Worm (Caenorhabditis elegans) whole organism, L2 larva: Measurements from ENCODE around the gene dyf-7.

Experiments used
- C34F6.9 ChIP-seq: fragments of 150-350 bp; optimal IDR thresholded peaks from 2 replicates; lab custom pipeline; 2014; ENCODE audit warnings: missing biosample characterization, missing genetic modification characterization
- F13H6.1 ChIP-seq: sonication (generic microtip); optimal IDR thresholded peaks from 2 replicates; lab custom pipeline; 2016; ENCODE audit warnings: missing genetic modification characterization, missing compliant biosample characterization
- R02D3.7 ChIP-seq: fragments of 150-350 bp; optimal IDR thresholded peaks from 2 replicates; lab custom pipeline; 2014; ENCODE audit warnings: missing biosample characterization, missing genetic modification characterization
- Y55F3AM.14 ChIP-seq: fragments of 200-800 bp; sonication (Bioruptor generic); optimal IDR thresholded peaks from 2 replicates; lab custom pipeline; 2018; ENCODE audit warnings: mild to moderate bottlenecking, missing genetic modification characterization, missing compliant biosample characterization
- ZK546.5 ChIP-seq: sonication (generic microtip); optimal IDR thresholded peaks from 2 replicates; lab custom pipeline; 2017; ENCODE audit warnings: missing biosample characterization, missing genetic modification characterization
- alr-1 ChIP-seq: fragments of 150-350 bp; optimal IDR thresholded peaks from 2 replicates; lab custom pipeline; 2014; ENCODE audit warnings: missing biosample characterization, missing genetic modification characterization
- aly-2 ChIP-seq: fragments of 150-350 bp; optimal IDR thresholded peaks from 2 replicates; lab custom pipeline; 2014; ENCODE audit warnings: missing biosample characterization, missing genetic modification characterization
- ama-1 ChIP-seq: fragments of 150-350 bp; optimal IDR thresholded peaks from 2 replicates; lab custom pipeline; 2018; ENCODE audit warnings: inconsistent platforms
- ceh-82 ChIP-seq: fragments of 150-350 bp; optimal IDR thresholded peaks from 2 replicates; lab custom pipeline; 2014; ENCODE audit warnings: missing biosample characterization, missing genetic modification characterization
- crh-2 ChIP-seq: sonication (generic microtip); optimal IDR thresholded peaks from 2 replicates; lab custom pipeline; 2017; ENCODE audit warnings: missing biosample characterization, missing genetic modification characterization
- egl-27 ChIP-seq: sonication (generic microtip); optimal IDR thresholded peaks from 3 replicates; lab custom pipeline; 2017; ENCODE audit warnings: missing biosample characterization, missing genetic modification reagents, missing genetic modification characterization
- elt-1 ChIP-seq: fragments of 150-350 bp; optimal IDR thresholded peaks from 2 replicates; lab custom pipeline; 2014; ENCODE audit warnings: missing biosample characterization, missing genetic modification characterization
- elt-3 ChIP-seq: sonication (generic microtip); optimal IDR thresholded peaks from 2 replicates; lab custom pipeline; 2017; ENCODE audit warnings: missing biosample characterization, missing genetic modification characterization
- fos-1 ChIP-seq: fragments of 150-350 bp; optimal IDR thresholded peaks from 2 replicates; lab custom pipeline; 2014; ENCODE audit warnings: missing biosample characterization, missing genetic modification characterization
- gmeb-1 ChIP-seq: fragments of 150-350 bp; optimal IDR thresholded peaks from 2 replicates; lab custom pipeline; 2014; ENCODE audit warnings: missing biosample characterization, missing genetic modification characterization
- lin-11 ChIP-seq: fragments of 150-350 bp; sonication (generic microtip); optimal IDR thresholded peaks from 2 replicates; lab custom pipeline; 2014; ENCODE audit warnings: missing biosample characterization, missing genetic modification characterization, inconsistent platforms, mixed read lengths
- lin-39 ChIP-seq: fragments of 150-350 bp; optimal IDR thresholded peaks from 2 replicates; lab custom pipeline; 2014; ENCODE audit warnings: missing biosample characterization, missing genetic modification reagents, missing genetic modification characterization
- lsy-2 ChIP-seq, 2 experiments: fragments of 150-350 bp in 1 of 2; sonication (generic microtip) in 1 of 2; optimal IDR thresholded peaks; 2 replicates each; lab custom pipeline; 2014 to 2017; ENCODE audit warnings: missing biosample characterization in 2 of 2, missing genetic modification characterization in 2 of 2
- mab-5 ChIP-seq: fragments of 150-350 bp; optimal IDR thresholded peaks from 2 replicates; lab custom pipeline; 2014; ENCODE audit warnings: missing biosample characterization, missing genetic modification characterization
- mbf-1 ChIP-seq: sonication (generic microtip); optimal IDR thresholded peaks from 2 replicates; lab custom pipeline; 2017; ENCODE audit warnings: missing biosample characterization, missing genetic modification characterization
- mdl-1 ChIP-seq, 2 experiments: fragments of 150-350 bp in 1 of 2; sonication (generic microtip) in 1 of 2; optimal IDR thresholded peaks; 2 replicates each; lab custom pipeline; 2017; ENCODE audit warnings: missing biosample characterization in 2 of 2, missing genetic modification characterization in 2 of 2
- nhr-11 ChIP-seq: fragments of 150-350 bp; optimal IDR thresholded peaks from 2 replicates; lab custom pipeline; 2014; ENCODE audit warnings: missing biosample characterization, missing genetic modification characterization
- nhr-129 ChIP-seq: fragments of 150-350 bp; optimal IDR thresholded peaks from 2 replicates; lab custom pipeline; 2014; ENCODE audit warnings: missing biosample characterization, missing genetic modification characterization
- nhr-21 ChIP-seq: fragments of 150-350 bp; optimal IDR thresholded peaks from 2 replicates; lab custom pipeline; 2014; ENCODE audit warnings: missing biosample characterization, missing genetic modification characterization
- nhr-23 ChIP-seq: fragments of 150-350 bp; optimal IDR thresholded peaks from 2 replicates; lab custom pipeline; 2014; ENCODE audit warnings: missing biosample characterization, missing genetic modification reagents, missing genetic modification characterization
- nhr-237 ChIP-seq: fragments of 150-350 bp; optimal IDR thresholded peaks from 2 replicates; lab custom pipeline; 2014; ENCODE audit warnings: missing biosample characterization, missing genetic modification characterization
- nhr-25 ChIP-seq: fragments of 150-350 bp; sonication (generic microtip); optimal IDR thresholded peaks from 3 replicates; lab custom pipeline; 2014; ENCODE audit warnings: missing biosample characterization, missing genetic modification characterization
- nhr-6 ChIP-seq: fragments of 150-350 bp; optimal IDR thresholded peaks from 2 replicates; lab custom pipeline; 2014; ENCODE audit warnings: missing biosample characterization, missing genetic modification characterization
- nhr-77 ChIP-seq: fragments of 150-350 bp; optimal IDR thresholded peaks from 2 replicates; lab custom pipeline; 2014; ENCODE audit warnings: missing biosample characterization, missing genetic modification characterization
- sem-4 ChIP-seq: fragments of 150-350 bp; optimal IDR thresholded peaks from 2 replicates; lab custom pipeline; 2014; ENCODE audit warnings: missing biosample characterization, missing genetic modification reagents, missing genetic modification characterization
- skn-1 ChIP-seq: sonication (generic microtip); optimal IDR thresholded peaks from 2 replicates; lab custom pipeline; 2017; ENCODE audit warnings: missing biosample characterization, missing genetic modification characterization
- sma-9 ChIP-seq, 2 experiments: fragments of 150-350 bp in 1 of 2; sonication (generic microtip) in 1 of 2; optimal IDR thresholded peaks; 2 replicates each; lab custom pipeline; 2014 to 2016; ENCODE audit warnings: missing genetic modification characterization in 2 of 2, mild to moderate bottlenecking in 1 of 2, missing biosample characterization in 1 of 2, missing compliant biosample characterization in 1 of 2, missing genetic modification reagents in 1 of 2, moderate library complexity in 1 of 2
- snpc-4 ChIP-seq: fragments of 150-350 bp; optimal IDR thresholded peaks from 2 replicates; lab custom pipeline; 2014; ENCODE audit warnings: missing biosample characterization, missing genetic modification characterization
- unc-39 ChIP-seq: fragments of 150-350 bp; optimal IDR thresholded peaks from 2 replicates; lab custom pipeline; 2014; ENCODE audit warnings: missing biosample characterization, missing genetic modification characterization
- unc-55 ChIP-seq: fragments of 150-350 bp; sonication (generic microtip); optimal IDR thresholded peaks from 3 replicates; lab custom pipeline; 2014; ENCODE audit warnings: missing biosample characterization, missing genetic modification reagents, missing genetic modification characterization
- unc-62 ChIP-seq: fragments of 150-350 bp; optimal IDR thresholded peaks from 2 replicates; lab custom pipeline; 2014; ENCODE audit warnings: missing biosample characterization, missing genetic modification reagents, missing genetic modification characterization
- zag-1 ChIP-seq: fragments of 150-350 bp; optimal IDR thresholded peaks from 2 replicates; lab custom pipeline; 2014; ENCODE audit warnings: missing biosample characterization, missing genetic modification characterization
- ztf-11 ChIP-seq: sonication (generic microtip); optimal IDR thresholded peaks from 2 replicates; lab custom pipeline; 2017; ENCODE audit warnings: missing biosample characterization, missing genetic modification characterization

The dyf-7 gene

DNA sequence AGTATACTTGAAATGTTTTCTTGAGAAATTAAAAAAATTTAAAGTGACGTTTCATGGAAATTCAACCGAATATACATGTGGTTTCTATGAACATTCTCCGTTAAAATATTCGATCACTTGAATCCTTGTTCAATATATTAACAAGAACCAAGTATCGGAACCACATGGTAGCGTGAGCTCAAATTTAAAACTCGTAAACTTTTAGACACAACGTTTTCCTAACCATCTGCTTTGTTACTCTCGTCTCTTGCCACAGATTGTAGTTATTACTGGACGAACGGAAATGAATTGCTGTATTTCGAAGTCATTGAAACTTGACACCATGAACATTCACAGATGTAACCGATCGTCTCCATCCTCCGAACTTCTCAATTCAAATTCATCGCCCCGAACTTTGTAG lies 20.6 kb downstream of the dyf-7 start:
- TF ChIP-seq ZK546.5 (no peak), nhr-237 (tag; lab: Kevin White, UChicago) (no peak), nhr-6 (tag; lab: Kevin White, UChicago) (no peak), gmeb-1 (no peak), zag-1 (tag; lab: Kevin White, UChicago) (no peak), lin-39 (tag; lab: Kevin White, UChicago) (no peak), sem-4 (tag; lab: Kevin White, UChicago) (no peak), unc-62 (no peak), ama-1 (lab: Kevin White, UChicago) (no peak), mab-5 (tag; lab: Kevin White, UChicago) (no peak), mdl-1 (tag; optimal IDR thresholded peaks at IDR 0.05; lab: Kevin White, UChicago) (no peak), elt-1 (tag; lab: Kevin White, UChicago) (no peak), elt-3 (tag; lab: Kevin White, UChicago) (no peak)

DNA sequence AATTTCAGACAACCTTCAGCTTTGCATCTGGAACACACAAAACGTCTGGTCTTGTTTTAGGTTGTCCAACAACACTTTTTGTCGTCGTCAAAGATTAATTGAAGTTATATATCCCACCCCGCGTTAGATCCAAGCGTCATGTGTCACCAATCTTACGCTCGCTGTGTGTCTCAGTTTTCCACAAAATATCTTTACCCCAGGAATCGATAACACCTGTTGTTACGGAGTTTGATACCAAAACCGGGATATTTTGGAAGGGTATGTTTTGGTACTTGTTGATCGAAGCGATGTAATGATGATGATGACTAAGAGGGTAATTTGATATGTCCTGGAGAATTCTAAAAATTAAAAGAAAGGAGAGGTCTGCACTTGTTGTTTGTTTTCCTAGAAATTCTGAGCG lies 37.0 kb downstream of the dyf-7 start:
- no peak for TF ChIP-seq nhr-11 (tag; lab: Kevin White, UChicago)
- TF ChIP-seq Y55F3AM.14 (GFP tag; lab: Kevin White, UChicago), result no peak
- TF ChIP-seq unc-39 (tag; lab: Kevin White, UChicago), result no peak
- no peak for TF ChIP-seq aly-2
- no peak for TF ChIP-seq nhr-25 (tag; lab: Kevin White, UChicago)
- TF ChIP-seq sem-4 (tag; lab: Kevin White, UChicago), result no peak
- TF ChIP-seq egl-27, result no peak
- TF ChIP-seq alr-1 (tag; lab: Kevin White, UChicago), result no peak
- no peak for TF ChIP-seq lin-11
- TF ChIP-seq mbf-1 (tag; lab: Kevin White, UChicago), result no peak
- no peak for TF ChIP-seq snpc-4 (tag; lab: Kevin White, UChicago)
- no peak for TF ChIP-seq R02D3.7 (tag; lab: Kevin White, UChicago)
- no peak for TF ChIP-seq unc-55
- TF ChIP-seq ztf-11 (tag; lab: Kevin White, UChicago), result no peak
- TF ChIP-seq ceh-82 (tag; lab: Kevin White, UChicago), result no peak
- TF ChIP-seq C34F6.9 (tag; lab: Kevin White, UChicago), result no peak
- TF ChIP-seq F13H6.1 (tag; lab: Kevin White, UChicago), result no peak

DNA sequence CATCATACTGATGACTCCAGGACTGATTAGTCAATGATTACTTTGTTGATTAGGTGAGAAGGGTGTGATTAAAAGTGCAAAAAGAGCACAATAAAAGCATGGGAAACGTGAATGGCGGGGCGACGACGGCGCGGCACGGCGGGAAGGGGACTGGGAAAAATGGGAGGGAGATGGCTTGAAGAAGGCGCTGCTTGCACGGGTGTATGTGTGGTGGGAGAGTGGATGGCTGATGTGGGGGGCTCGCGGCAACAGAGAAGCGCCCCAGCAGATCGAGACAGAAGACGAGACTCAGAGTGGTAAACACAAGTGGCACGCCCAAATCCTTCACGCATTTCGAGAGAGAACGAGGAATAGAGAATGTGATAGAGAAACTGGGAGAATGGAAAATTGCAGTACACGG lies 39.3 kb downstream of the dyf-7 start, which contains the start of gene F15G9.5:
F15G9.5 (minus strand) TSS at position 159 of the 400 bp plus-strand sequence.
- peak; percentile 29 for TF ChIP-seq sma-9 (GFP tag; optimal IDR thresholded peaks at IDR 0.05; lab: Kevin White, UChicago)
- no peak for TF ChIP-seq sma-9 (tag; optimal IDR thresholded peaks at IDR 0.05; lab: Kevin White, UChicago)
- TF ChIP-seq unc-55, result peak; percentile 42
- peak in 1 of 2 experiments; percentile 4 for TF ChIP-seq lsy-2 (tag; optimal IDR thresholded peaks at IDR 0.05; lab: Kevin White, UChicago)
- peak; percentile 46 for TF ChIP-seq fos-1 (tag; lab: Kevin White, UChicago)
- peak; percentile 44 for TF ChIP-seq zag-1 (tag; lab: Kevin White, UChicago)
- peak; percentile 22 for TF ChIP-seq F13H6.1 (tag; lab: Kevin White, UChicago)
- no peak for TF ChIP-seq unc-62
- TF ChIP-seq crh-2, result no peak
- TF ChIP-seq sem-4 (tag; lab: Kevin White, UChicago), result no peak
- peak; percentile 38 for TF ChIP-seq nhr-129 (tag; lab: Kevin White, UChicago)
- no peak for TF ChIP-seq lin-39 (tag; lab: Kevin White, UChicago)

DNA sequence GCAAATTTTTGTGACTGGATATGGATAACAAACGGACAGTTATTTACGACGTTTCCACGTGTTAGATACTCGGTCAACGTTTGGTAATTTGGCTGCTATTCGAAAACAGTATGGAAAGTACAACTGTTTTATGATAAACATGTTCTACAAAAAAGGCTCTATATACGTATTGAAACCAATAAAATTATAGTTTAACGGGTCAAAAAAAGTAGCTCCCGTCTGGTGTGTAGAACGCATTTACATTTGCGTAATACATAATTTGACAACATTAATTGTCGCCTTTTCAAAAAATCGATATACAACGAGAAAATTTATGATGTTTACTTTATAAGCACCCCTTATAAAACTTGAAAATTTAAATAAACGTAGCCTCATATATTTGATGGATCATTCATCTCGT lies 43.6 kb downstream of the dyf-7 start:
- no peak for TF ChIP-seq lin-11
- TF ChIP-seq nhr-21 (tag; lab: Kevin White, UChicago), result no peak
- no peak for TF ChIP-seq alr-1 (tag; lab: Kevin White, UChicago)
- TF ChIP-seq snpc-4 (tag; lab: Kevin White, UChicago), result no peak
- TF ChIP-seq egl-27, result no peak
- no peak for TF ChIP-seq C34F6.9 (tag; lab: Kevin White, UChicago)
- TF ChIP-seq elt-3 (tag; lab: Kevin White, UChicago), result no peak
- TF ChIP-seq ama-1 (lab: Kevin White, UChicago), result no peak
- TF ChIP-seq lsy-2 (tag; optimal IDR thresholded peaks at IDR 0.05; lab: Kevin White, UChicago), result no peak
- TF ChIP-seq nhr-77 (tag; lab: Kevin White, UChicago), result no peak
- no peak for TF ChIP-seq Y55F3AM.14 (GFP tag; lab: Kevin White, UChicago)
- no peak for TF ChIP-seq lin-39 (tag; lab: Kevin White, UChicago)
- TF ChIP-seq mab-5 (tag; lab: Kevin White, UChicago), result no peak
- no peak for TF ChIP-seq nhr-23
- no peak for TF ChIP-seq F13H6.1 (tag; lab: Kevin White, UChicago)
- TF ChIP-seq skn-1 (tag; lab: Kevin White, UChicago), result no peak
- TF ChIP-seq, all 48 proteins: peak for 0
